Fruit fly (Drosophila melanogaster): Measurements from ENCODE around the gene mtd.

Gene mtd

DNA sequence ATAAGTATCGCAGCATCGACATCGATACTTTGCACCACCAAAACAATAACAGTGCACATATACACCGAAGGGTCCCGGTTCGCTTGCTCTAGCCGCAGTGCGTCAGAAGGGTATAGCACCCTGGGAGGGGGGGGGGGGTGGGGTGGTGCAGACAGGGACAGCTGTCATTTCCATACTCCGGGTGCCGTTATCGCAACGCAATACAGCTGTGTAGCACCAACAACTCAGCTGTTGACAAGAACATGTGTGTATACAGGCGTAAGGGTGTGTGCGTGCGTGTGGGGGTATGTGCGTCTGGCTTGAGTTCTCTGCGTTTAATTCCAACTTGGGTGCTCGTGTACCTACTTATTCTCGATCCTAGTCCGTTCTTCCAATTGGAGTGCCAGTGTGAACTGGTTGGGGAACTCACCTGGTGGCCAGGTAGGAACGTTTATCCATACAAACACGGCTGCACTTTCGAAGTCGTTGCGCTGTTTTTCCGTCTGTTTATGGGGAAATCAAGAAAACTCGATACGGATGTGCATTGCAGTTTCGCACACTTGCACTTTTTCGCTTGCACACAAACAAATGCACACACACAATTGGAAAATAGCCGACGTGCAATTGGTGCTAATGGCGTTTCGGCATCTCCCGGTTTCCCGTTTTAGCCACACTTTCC is 17.4 kb upstream of the mtd start (continued):
- TF ChIP-seq lola (GFP tag; optimal IDR thresholded peaks at IDR 0.05) (no peak), CG31224 (GFP tag; IDR thresholded peaks at IDR 0.05) (no peak), knrl (GFP tag; IDR thresholded peaks at IDR 0.05; ENCODE audit: partially characterized antibody) (no peak), Fer3 (tag; optimal IDR thresholded peaks at IDR 0.05) (no peak), CG16813 (GFP tag; IDR thresholded peaks at IDR 0.05; ENCODE audit: partially characterized antibody) (no peak), Atf3 (GFP tag; optimal IDR thresholded peaks at IDR 0.05) (no peak), fru (optimal IDR thresholded peaks at IDR 0.05) (no peak), dimm (GFP tag; IDR thresholded peaks at IDR 0.05) (no peak), Hsf (GFP tag; optimal IDR thresholded peaks at IDR 0.05) (no peak), Mrtf (GFP tag; IDR thresholded peaks at IDR 0.05) (no peak), Fer2 (tag; optimal IDR thresholded peaks at IDR 0.05) (peak; percentile 39), bcd (GFP tag; optimal IDR thresholded peaks at IDR 0.05) (no peak), lmd (GFP tag; IDR thresholded peaks at IDR 0.05) (no peak), dan (GFP tag; IDR thresholded peaks at IDR 0.05) (no peak), Spps (tag; optimal IDR thresholded peaks at IDR 0.05) (no peak), sens-2 (GFP tag; IDR thresholded peaks at IDR 0.05) (no peak), E2f1 (GFP tag; IDR thresholded peaks at IDR 0.05) (no peak), Elba2 (GFP tag; optimal IDR thresholded peaks at IDR 0.05) (peak; percentile 84), CG17568 (GFP tag; optimal IDR thresholded peaks at IDR 0.05) (no peak), CG6654 (GFP tag; optimal IDR thresholded peaks at IDR 0.05) (no peak), MTF-1 (GFP tag; optimal IDR thresholded peaks at IDR 0.05; ENCODE audit: borderline replicate concordance) (peak; percentile 28), CG1647 (GFP tag; optimal IDR thresholded peaks at IDR 0.05) (no peak), CG10654 (GFP tag; optimal IDR thresholded peaks at IDR 0.05) (no peak), Lpt (GFP tag; optimal IDR thresholded peaks at IDR 0.05) (no peak), Six4 (GFP tag; optimal IDR thresholded peaks at IDR 0.05) (no peak), Rx (GFP tag; IDR thresholded peaks at IDR 0.05) (no peak), CG9876 (GFP tag; optimal IDR thresholded peaks at IDR 0.05) (no peak), CG17361 (GFP tag; IDR thresholded peaks at IDR 0.05) (no peak; the same call in 2 of the 3 replicates), Mad (GFP tag; optimal IDR thresholded peaks at IDR 0.05) (no peak), CG10267 (tag; optimal IDR thresholded peaks at IDR 0.05) (no peak), Lhr (GFP tag; optimal IDR thresholded peaks at IDR 0.05) (no peak), CG2875 (GFP tag; optimal IDR thresholded peaks at IDR 0.05) (no peak), gce (GFP tag; IDR thresholded peaks at IDR 0.05) (0 out of 3 replicates have a peak, but pooled peaks have one; percentile 33), CG11695 (GFP tag; IDR thresholded peaks at IDR 0.05) (no peak), CG7928 (GFP tag; optimal IDR thresholded peaks at IDR 0.05) (no peak), CG11456 (GFP tag; IDR thresholded peaks at IDR 0.05) (peak; percentile 51; the same call in 1 of the 3 replicates), BtbVII (GFP tag; optimal IDR thresholded peaks at IDR 0.05) (no peak), CTCF (GFP tag; optimal IDR thresholded peaks at IDR 0.05) (no peak), CG13894 (tag; optimal IDR thresholded peaks at IDR 0.05) (peak; percentile 11), CG7745 (tag; optimal IDR thresholded peaks at IDR 0.05) (no peak), ranshi (GFP tag; IDR thresholded peaks at IDR 0.05) (peak; percentile 4; the same call in 1 of the 2 replicates), CG2678 (tag; optimal IDR thresholded peaks at IDR 0.05) (peak; percentile 24), CG15696 (tag; optimal IDR thresholded peaks at IDR 0.05) (no peak), pb (GFP tag; optimal IDR thresholded peaks at IDR 0.05) (no peak), CG11398 (GFP tag; optimal IDR thresholded peaks at IDR 0.05) (no peak), wdn (GFP tag; IDR thresholded peaks at IDR 0.05) (no peak), CG17829 (tag; optimal IDR thresholded peaks at IDR 0.05) (peak; percentile 19), CG18764 (GFP tag; optimal IDR thresholded peaks at IDR 0.05) (no peak), ara (GFP tag; IDR thresholded peaks at IDR 0.05) (no peak), NC2β (GFP tag; optimal IDR thresholded peaks at IDR 0.05) (no peak), CG2202 (tag; optimal IDR thresholded peaks at IDR 0.05) (no peak), p53 (GFP tag; optimal IDR thresholded peaks at IDR 0.05) (no peak)

All from whole organism, embryonic.